Worm (Caenorhabditis elegans) whole organism, L4 larva: Measurements from ENCODE around the gene C07A4.2.

ENCODE experiments used
- F10B5.3 ChIP-seq: sonication (generic microtip); optimal IDR thresholded peaks from 2 replicates; lab custom pipeline; 2016; ENCODE audit warnings: mild to moderate bottlenecking, missing genetic modification characterization, missing compliant biosample characterization
- F49E8.2 ChIP-seq: sonication (generic microtip); optimal IDR thresholded peaks from 2 replicates; lab custom pipeline; 2016; ENCODE audit warnings: missing compliant biosample characterization, mild to moderate bottlenecking, missing genetic modification characterization, borderline replicate concordance
- T26A8.4 ChIP-seq: fragments of 200-800 bp; sonication (Bioruptor generic); IDR thresholded peaks from 2 replicates; pipeline ENCODE4 v1.3.6; 2022; ENCODE audit warnings: missing genetic modification characterization, missing compliant biosample characterization
- Y48G9A.11 ChIP-seq: fragments of 200-800 bp; sonication (Bioruptor generic); IDR thresholded peaks from 2 replicates; pipeline ENCODE4 v1.3.6; 2022; ENCODE audit warnings: missing genetic modification reagents, missing genetic modification characterization, missing compliant biosample characterization
- aha-1 ChIP-seq: fragments of 150-350 bp; peaks from one replicate; lab custom pipeline; 2014; ENCODE audit warnings: missing biosample characterization, missing genetic modification characterization
- aly-2 ChIP-seq: sonication (generic microtip); optimal IDR thresholded peaks from 2 replicates; lab custom pipeline; 2018; ENCODE audit warnings: missing biosample characterization, missing genetic modification characterization
- arid-1 ChIP-seq: fragments of 200-800 bp; sonication (Bioruptor generic); conservative IDR thresholded peaks from 2 replicates; pipeline ENCODE4 v1.3.6; 2022; ENCODE audit warnings: missing genetic modification reagents, missing genetic modification characterization, missing compliant biosample characterization
- attf-4 ChIP-seq: sonication (generic microtip); optimal IDR thresholded peaks from 3 replicates; lab custom pipeline; 2017; ENCODE audit warnings: missing biosample characterization, missing genetic modification characterization
- ceh-28 ChIP-seq: fragments of 150-350 bp; optimal IDR thresholded peaks from 2 replicates; lab custom pipeline; 2014; ENCODE audit warnings: missing biosample characterization, missing genetic modification reagents, missing genetic modification characterization
- ceh-82 ChIP-seq: sonication (generic microtip); optimal IDR thresholded peaks from 2 replicates; lab custom pipeline; 2017; ENCODE audit warnings: missing biosample characterization, missing genetic modification characterization
- ctbp-1 ChIP-seq: fragments of 200-800 bp; sonication (Bioruptor generic); IDR thresholded peaks from 2 replicates; pipeline ENCODE4 v1.3.6; 2022; ENCODE audit warnings: missing genetic modification reagents, missing genetic modification characterization, missing compliant biosample characterization
- daf-12 ChIP-seq: fragments of 150-350 bp; optimal IDR thresholded peaks from 2 replicates; lab custom pipeline; 2014; ENCODE audit warnings: missing biosample characterization, missing genetic modification reagents, missing genetic modification characterization
- daf-8 ChIP-seq: fragments of 200-800 bp; sonication (Bioruptor generic); IDR thresholded peaks from 2 replicates; pipeline ENCODE4 v1.3.6; 2022; ENCODE audit warnings: missing genetic modification characterization, missing compliant biosample characterization
- dmd-8 ChIP-seq: fragments of 200-800 bp; sonication (Bioruptor generic); IDR thresholded peaks from 2 replicates; pipeline ENCODE4 v1.3.6; 2022; ENCODE audit warnings: missing genetic modification characterization, missing compliant biosample characterization
- dpl-1 ChIP-seq: fragments of 150-350 bp; optimal IDR thresholded peaks from 2 replicates; lab custom pipeline; 2014; ENCODE audit warnings: missing biosample characterization, missing genetic modification reagents, missing genetic modification characterization
- egl-27 ChIP-seq: sonication (generic microtip); optimal IDR thresholded peaks from 3 replicates; lab custom pipeline; 2017; ENCODE audit warnings: missing biosample characterization, missing genetic modification reagents, missing genetic modification characterization
- egl-43 ChIP-seq: fragments of 200-800 bp; sonication (Bioruptor generic); IDR thresholded peaks from 2 replicates; pipeline ENCODE4 v1.3.6; 2022; ENCODE audit warnings: missing genetic modification reagents, missing genetic modification characterization, missing compliant biosample characterization
- fkh-10 ChIP-seq: fragments of 150-350 bp; optimal IDR thresholded peaks from 2 replicates; lab custom pipeline; 2014; ENCODE audit warnings: missing biosample characterization, missing genetic modification reagents, missing genetic modification characterization
- hlh-11 ChIP-seq: fragments of 200-800 bp; sonication (Bioruptor generic); optimal IDR thresholded peaks from 2 replicates; lab custom pipeline; 2018; ENCODE audit warnings: mild to moderate bottlenecking, missing genetic modification characterization, missing compliant biosample characterization
- hlh-30 ChIP-seq: sonication (generic microtip); optimal IDR thresholded peaks from 2 replicates; lab custom pipeline; 2017; ENCODE audit warnings: antibody characterized with exemption, mild to moderate bottlenecking, missing genetic modification characterization, missing compliant biosample characterization; ENCODE audit not compliant: insufficient read depth
- hmg-1.1 ChIP-seq: fragments of 200-800 bp; sonication (Bioruptor generic); IDR thresholded peaks from 2 replicates; pipeline ENCODE4 v1.3.6; 2022; ENCODE audit warnings: missing genetic modification reagents, missing genetic modification characterization, missing compliant biosample characterization
- lin-1 ChIP-seq: fragments of 200-800 bp; sonication (Bioruptor generic); IDR thresholded peaks from 2 replicates; pipeline ENCODE4 v1.3.6; 2022; ENCODE audit warnings: missing genetic modification reagents, missing genetic modification characterization, missing compliant biosample characterization
- lin-29 ChIP-seq: fragments of 200-800 bp; sonication (Bioruptor generic); IDR thresholded peaks from 2 replicates; pipeline ENCODE4 v1.3.6; 2022; ENCODE audit warnings: missing genetic modification reagents, missing genetic modification characterization, missing compliant biosample characterization
- lin-38 ChIP-seq: fragments of 200-800 bp; sonication (Bioruptor generic); IDR thresholded peaks from 2 replicates; pipeline ENCODE4 v1.3.6; 2022; ENCODE audit warnings: missing genetic modification reagents, missing genetic modification characterization, missing compliant biosample characterization
- lin-39 ChIP-seq: fragments of 150-350 bp; optimal IDR thresholded peaks from 2 replicates; lab custom pipeline; 2014; ENCODE audit warnings: missing biosample characterization, missing genetic modification reagents, missing genetic modification characterization
- lir-3 ChIP-seq: sonication (generic microtip); optimal IDR thresholded peaks from 2 replicates; lab custom pipeline; 2016; ENCODE audit warnings: mild to moderate bottlenecking, missing genetic modification characterization, missing compliant biosample characterization
- madf-5 ChIP-seq, 2 experiments: fragments of 200-800 bp; sonication (Bioruptor generic); IDR thresholded peaks; 2 replicates each; pipeline ENCODE4 v1.3.6; 2022; ENCODE audit warnings: missing compliant biosample characterization in 2 of 2, missing genetic modification characterization in 2 of 2
- mdt-29 ChIP-seq: fragments of 200-800 bp; sonication (Bioruptor generic); IDR thresholded peaks from 2 replicates; pipeline ENCODE4 v1.3.6; 2022; ENCODE audit warnings: missing genetic modification reagents, missing genetic modification characterization, missing compliant biosample characterization
- mep-1 ChIP-seq: fragments of 150-350 bp; sonication (generic microtip); optimal IDR thresholded peaks from 3 replicates; lab custom pipeline; 2014; ENCODE audit warnings: missing biosample characterization, missing genetic modification characterization
- mxl-3 ChIP-seq: fragments of 200-800 bp; sonication (Bioruptor generic); optimal IDR thresholded peaks from 2 replicates; lab custom pipeline; 2018; ENCODE audit warnings: mild to moderate bottlenecking, missing genetic modification characterization, missing compliant biosample characterization
- nhr-10 ChIP-seq: fragments of 150-350 bp; optimal IDR thresholded peaks from 2 replicates; lab custom pipeline; 2014; ENCODE audit warnings: missing biosample characterization, missing genetic modification characterization
- nhr-11 ChIP-seq: fragments of 150-350 bp; optimal IDR thresholded peaks from 2 replicates; lab custom pipeline; 2014; ENCODE audit warnings: missing biosample characterization, missing genetic modification characterization
- nhr-28 ChIP-seq: fragments of 150-350 bp; optimal IDR thresholded peaks from 2 replicates; lab custom pipeline; 2014; ENCODE audit warnings: missing biosample characterization, missing genetic modification characterization
- pqm-1 ChIP-seq: sonication (generic microtip); optimal IDR thresholded peaks from 2 replicates; lab custom pipeline; 2017; ENCODE audit warnings: missing biosample characterization, missing genetic modification characterization
- spr-1 ChIP-seq: sonication (generic microtip); optimal IDR thresholded peaks from 2 replicates; lab custom pipeline; 2016; ENCODE audit warnings: mild to moderate bottlenecking, missing genetic modification characterization, missing compliant biosample characterization
- tag-97 ChIP-seq: fragments of 200-800 bp; sonication (Bioruptor generic); IDR thresholded peaks from 2 replicates; pipeline ENCODE4 v1.3.6; 2022; ENCODE audit warnings: missing genetic modification characterization, missing compliant biosample characterization
- unc-62 ChIP-seq, 3 experiments: fragments of 150-350 bp in 1 of 3; sonication (generic microtip); optimal IDR thresholded peaks in 2 of 3; peaks in 1 of 3; 1 replicate in 1 of 3; 2 replicates in 2 of 3; lab custom pipeline; 2014 to 2017; ENCODE audit warnings: missing biosample characterization in 3 of 3, missing genetic modification characterization in 3 of 3, missing genetic modification reagents in 3 of 3, missing genotype in 1 of 3
- zfp-2 ChIP-seq: sonication (generic microtip); optimal IDR thresholded peaks from 2 replicates; lab custom pipeline; 2016; ENCODE audit warnings: mild to moderate bottlenecking, missing genetic modification characterization, missing compliant biosample characterization
- zfp-3 ChIP-seq: fragments of 200-800 bp; sonication (Bioruptor generic); conservative IDR thresholded peaks from 2 replicates; pipeline ENCODE4 v1.3.6; 2022; ENCODE audit warnings: missing genetic modification reagents, missing genetic modification characterization, missing compliant biosample characterization
- zip-11 ChIP-seq: fragments of 200-800 bp; sonication (Bioruptor generic); IDR thresholded peaks from 2 replicates; pipeline ENCODE4 v1.3.6; 2022; ENCODE audit warnings: missing genetic modification characterization, missing compliant biosample characterization

The C07A4.2 gene

DNA sequence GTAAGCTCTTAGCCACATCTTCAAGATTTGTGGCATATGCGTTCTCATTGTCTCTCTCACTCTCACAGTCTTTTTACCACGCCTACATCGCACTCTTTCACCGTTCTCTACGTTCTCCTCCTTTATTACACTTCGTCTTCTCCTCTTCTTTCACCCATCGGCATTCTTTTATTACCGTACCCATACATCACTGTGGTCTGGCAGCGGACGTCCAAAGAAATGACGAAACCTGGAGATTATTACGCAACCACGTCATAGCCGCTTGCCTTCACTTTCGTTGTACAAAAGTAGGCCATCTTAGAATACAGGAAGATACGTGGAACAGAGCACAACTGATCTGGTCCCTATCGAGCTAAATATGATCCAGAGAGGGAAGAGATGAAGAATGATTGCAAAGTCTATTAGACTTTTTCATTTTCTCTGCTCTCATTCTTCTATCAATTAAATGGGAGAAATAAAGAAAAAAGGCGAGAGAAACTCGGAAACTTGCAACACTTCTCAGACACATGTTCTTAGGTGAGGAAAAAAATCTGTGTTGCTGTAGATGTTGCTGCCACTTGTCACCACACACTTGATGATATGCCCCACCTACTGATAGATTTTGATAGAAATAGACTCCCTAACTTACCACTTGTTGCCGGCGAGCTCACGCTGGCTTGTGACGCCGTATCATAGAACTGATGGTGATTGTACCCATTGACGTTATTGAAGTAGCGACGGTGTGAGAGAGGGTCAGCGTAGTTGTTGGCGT is 32.5 kb downstream of the C07A4.2 start:
- TF ChIP-seq hmg-1.1 (0 out of 2 replicates have a peak, but pooled peaks have one; percentile 13), arid-1 (GFP tag; lab: Robert Waterston, UW) (no peak), dmd-8 (GFP tag; lab: Robert Waterston, UW) (no peak), tag-97 (GFP tag; lab: Robert Waterston, UW) (no peak)

DNA sequence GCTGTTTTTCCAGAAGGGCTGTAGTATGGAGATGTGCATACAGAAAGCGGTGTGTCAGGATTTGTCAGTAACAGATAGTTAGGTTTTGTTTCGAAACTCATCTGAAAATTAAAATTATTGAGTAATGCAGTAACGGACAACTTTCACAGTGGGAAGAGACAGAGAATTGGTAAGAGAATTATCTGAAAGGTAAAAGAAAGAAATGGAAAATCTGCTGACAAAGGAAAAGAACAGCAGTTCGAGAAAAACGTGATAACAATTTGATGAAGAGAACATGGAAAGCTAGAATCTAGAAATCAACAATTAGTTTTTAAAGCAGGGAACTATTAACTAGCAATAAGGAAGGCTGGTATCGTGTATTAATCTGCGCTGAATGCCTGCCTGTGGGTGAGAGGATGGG is 33.3 kb downstream of the C07A4.2 start, which contains the start of gene sex-1:
sex-1 (minus strand) TSS at position 101 of the 400 bp plus-strand sequence.
- TF ChIP-seq lin-38 (GFP tag; lab: Robert Waterston, UW) (no peak), dpl-1 (no peak), zfp-3 (GFP tag; lab: Robert Waterston, UW) (no peak), daf-8 (no peak), zip-11 (GFP tag; lab: Robert Waterston, UW) (no peak)

DNA sequence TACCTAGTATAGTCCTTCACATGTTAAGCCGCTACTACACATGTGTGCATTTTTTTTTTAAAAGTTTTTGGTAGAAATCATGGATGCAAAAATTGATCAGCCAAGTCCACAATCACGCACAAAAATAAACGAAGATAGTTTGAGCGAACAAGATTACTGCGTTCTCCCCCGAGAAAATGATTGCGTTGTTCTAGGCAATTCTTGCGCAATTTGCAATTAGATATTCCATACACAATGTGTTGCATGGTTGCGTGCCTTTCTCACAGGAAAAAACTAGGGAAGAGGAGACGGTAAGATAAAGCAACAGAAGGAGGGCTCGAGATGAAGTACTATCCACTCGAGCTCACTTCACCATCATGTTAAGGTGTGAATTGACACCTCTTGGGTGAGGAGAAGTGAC is 34.0 kb downstream of the C07A4.2 start:
- TF ChIP-seq fkh-10 (GFP tag; lab: Kevin White, UChicago): no peak
- TF ChIP-seq tag-97 (GFP tag; lab: Robert Waterston, UW): 0 out of 2 replicates have a peak, but pooled peaks have one; percentile 7
- no peak for TF ChIP-seq daf-12 (tag; lab: Kevin White, UChicago)
- peak in 1 of 2 experiments; percentile 69 for TF ChIP-seq unc-62 (GFP tag; optimal IDR thresholded peaks at IDR 0.05 in 1 of 2; lab: Kevin White, UChicago)
- no peak for TF ChIP-seq unc-62 (tag; optimal IDR thresholded peaks at IDR 0.05; lab: Kevin White, UChicago)
- no peak for TF ChIP-seq ctbp-1
- TF ChIP-seq, all 104 proteins: peak for 2

DNA sequence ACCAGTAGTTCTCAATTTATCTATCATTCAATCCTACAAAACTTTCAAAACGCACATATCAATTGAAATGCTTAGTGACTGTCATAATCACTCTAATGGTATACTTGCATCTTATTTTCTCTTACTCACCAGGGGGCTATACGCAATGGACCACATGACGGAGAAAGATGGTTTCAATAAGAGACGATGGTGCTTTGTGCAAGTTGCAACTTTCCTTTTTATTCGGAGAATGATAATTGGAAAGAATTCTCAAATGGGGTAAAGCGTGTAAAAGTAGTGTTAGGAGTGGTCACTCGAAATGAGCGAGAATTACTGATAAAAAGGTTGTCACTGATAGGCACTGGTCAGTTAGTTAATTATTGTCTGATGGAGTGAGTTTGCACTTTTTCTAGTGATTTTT is 36.5 kb downstream of the C07A4.2 start:
- no peak for TF ChIP-seq aly-2 (tag; lab: Kevin White, UChicago)
- peak in 1 of 2 experiments; percentile 20 for TF ChIP-seq unc-62 (GFP tag; optimal IDR thresholded peaks at IDR 0.05 in 1 of 2; lab: Kevin White, UChicago)
- TF ChIP-seq unc-62 (tag; optimal IDR thresholded peaks at IDR 0.05; lab: Kevin White, UChicago): no peak
- peak; percentile 86 for TF ChIP-seq aha-1 (tag; lab: Kevin White, UChicago)

DNA sequence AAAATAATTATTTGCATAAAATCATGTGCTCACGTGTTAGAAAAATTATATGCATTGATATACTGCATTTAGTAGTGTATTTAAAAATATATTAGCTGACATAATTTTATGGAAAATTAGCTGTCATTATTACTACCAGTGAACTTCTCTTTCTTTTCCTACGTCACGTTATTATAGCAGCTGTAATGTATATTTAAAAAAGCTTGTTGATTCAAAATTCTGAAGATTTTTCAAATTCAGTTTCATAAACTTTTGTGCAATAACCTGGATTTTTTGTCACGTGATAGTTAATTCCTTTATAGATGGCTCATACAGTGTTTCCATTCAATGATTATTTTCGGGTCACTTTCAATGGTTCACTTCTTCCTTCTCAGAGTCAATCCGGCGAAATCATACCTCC is 40.5 kb downstream of the C07A4.2 start, which contains the start of gene F44A6.3:
F44A6.3 (plus strand) TSS at position 301 of the 400 bp plus-strand sequence.
- TF ChIP-seq lin-39 (tag; lab: Kevin White, UChicago): no peak
- TF ChIP-seq egl-27 (tag; lab: Kevin White, UChicago): no peak
- TF ChIP-seq Y48G9A.11 (GFP tag; lab: Robert Waterston, UW): no peak
- no peak for TF ChIP-seq ctbp-1
- TF ChIP-seq nhr-10 (tag; lab: Kevin White, UChicago): no peak
- no peak for TF ChIP-seq F49E8.2 (tag; lab: Kevin White, UChicago)
- no peak for TF ChIP-seq mdt-29 (GFP tag; lab: Robert Waterston, UW)
- no peak for TF ChIP-seq madf-5 (GFP tag; IDR thresholded peaks at IDR 0.05; lab: Robert Waterston, UW)
- no peak for TF ChIP-seq nhr-28 (tag; lab: Kevin White, UChicago)
- no peak for TF ChIP-seq nhr-11 (tag; lab: Kevin White, UChicago)
- no peak for TF ChIP-seq zip-11 (GFP tag; lab: Robert Waterston, UW)
- no peak for TF ChIP-seq ceh-82 (tag; lab: Kevin White, UChicago)
- no peak for TF ChIP-seq pqm-1 (tag; lab: Kevin White, UChicago)
- TF ChIP-seq zfp-2 (tag; lab: Kevin White, UChicago): no peak
- TF ChIP-seq hmg-1.1: no peak

DNA sequence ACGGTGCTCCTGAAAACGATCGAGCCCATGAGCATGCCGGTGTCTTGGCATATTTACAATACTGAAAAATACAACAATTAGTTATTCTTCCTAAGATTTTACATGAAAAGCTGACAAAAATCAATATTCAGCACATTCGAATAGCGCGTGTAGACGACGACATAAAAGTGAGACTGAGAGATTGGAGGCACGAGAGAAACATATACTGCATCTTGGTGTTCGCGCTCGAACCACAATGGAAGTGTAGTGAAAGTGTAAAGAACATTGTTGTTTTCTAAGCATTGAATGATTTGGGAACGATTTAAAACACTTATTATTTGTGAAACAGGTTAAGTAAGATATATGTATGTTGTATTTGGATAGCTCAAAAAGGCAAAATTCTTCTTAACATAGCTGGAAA is 43.4 kb downstream of the C07A4.2 start, which contains the start of gene F44A6.4:
F44A6.4 (minus strand) TSS at position 67 of the 400 bp plus-strand sequence.
- TF ChIP-seq madf-5 (GFP tag; IDR thresholded peaks at IDR 0.05; lab: Robert Waterston, UW): no peak
- TF ChIP-seq egl-43 (GFP tag; lab: Robert Waterston, UW): no peak
- no peak for TF ChIP-seq hlh-11 (tag; lab: Kevin White, UChicago)
- TF ChIP-seq aha-1 (tag; lab: Kevin White, UChicago): no peak
- no peak for TF ChIP-seq spr-1 (tag; lab: Kevin White, UChicago)
- peak; percentile 26 for TF ChIP-seq mxl-3 (GFP tag; lab: Kevin White, UChicago)
- TF ChIP-seq F10B5.3: no peak
- TF ChIP-seq hmg-1.1: 0 out of 2 replicates have a peak, but pooled peaks have one; percentile 21
- no peak for TF ChIP-seq attf-4 (tag; lab: Kevin White, UChicago)
- TF ChIP-seq nhr-28 (tag; lab: Kevin White, UChicago): peak; percentile 60
- TF ChIP-seq lin-1 (GFP tag; lab: Robert Waterston, UW): no peak
- TF ChIP-seq lin-29 (GFP tag; lab: Robert Waterston, UW): no peak
- no peak for TF ChIP-seq mep-1 (tag; lab: Kevin White, UChicago)
- no peak for TF ChIP-seq T26A8.4 (GFP tag; lab: Robert Waterston, UW)
- TF ChIP-seq lir-3 (tag; lab: Kevin White, UChicago): no peak
- TF ChIP-seq hlh-30: peak; percentile 58
- no peak for TF ChIP-seq ceh-28
- TF ChIP-seq mdt-29 (GFP tag; lab: Robert Waterston, UW): no peak
